Comparison of ENCODE assay signal across 7 worm cellular contexts in the genomic region with DNA sequence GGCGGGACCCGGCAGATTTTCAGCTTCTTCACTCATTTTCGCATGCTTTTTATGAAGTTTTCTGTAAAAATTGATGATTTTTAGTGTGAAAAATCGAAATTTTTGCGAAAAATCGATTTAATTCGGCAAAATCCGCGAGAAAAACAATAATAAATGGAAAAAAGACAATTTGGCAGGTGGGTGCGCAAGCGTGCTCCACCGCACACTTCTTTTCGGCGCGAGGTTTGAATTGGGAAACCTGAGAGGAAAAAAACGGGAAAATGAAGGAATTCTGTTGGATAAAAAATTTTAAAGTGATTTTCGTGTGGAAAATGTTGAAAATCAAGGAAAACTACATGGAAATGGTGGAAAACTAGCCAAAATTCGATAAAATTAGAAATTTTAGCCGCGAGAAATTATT.
TF ChIP-seq lines count a peak whose summit lies in the region.

Gene Y59C2A.2 (minus strand): TSS at position 61 of the 400 bp plus-strand sequence.

TF ChIP-seq in whole organism, L1 larva, 84 proteins besides CTCF, POLR2A, EP300 and RAD21 (continues in another document):
- peak; percentile 53 for TF ChIP-seq rnt-1 (tag; optimal IDR thresholded peaks at IDR 0.05; lab: Kevin White, UChicago)
- TF ChIP-seq efl-1 (optimal IDR thresholded peaks at IDR 0.05; lab: Kevin White, UChicago) = peak; percentile 94 to 96
- TF ChIP-seq efl-1 (GFP tag; optimal IDR thresholded peaks at IDR 0.05 in 1 of 2; lab: Kevin White, UChicago) = peak; percentile 95 to 99
- TF ChIP-seq mdl-1 (tag; optimal IDR thresholded peaks at IDR 0.05; lab: Kevin White, UChicago) = peak in 1 of 2 experiments; percentile 22
- TF ChIP-seq dpl-1 (GFP tag; optimal IDR thresholded peaks at IDR 0.05; lab: Kevin White, UChicago) = peak; percentile 88 to 94 (median 93)
- TF ChIP-seq egl-27 (tag; optimal IDR thresholded peaks at IDR 0.05; lab: Kevin White, UChicago) = no peak
- no peak for TF ChIP-seq C04F5.9 (tag; optimal IDR thresholded peaks at IDR 0.05; lab: Kevin White, UChicago)
- TF ChIP-seq elt-2 (tag; optimal IDR thresholded peaks at IDR 0.05; lab: Kevin White, UChicago) = no peak
- TF ChIP-seq nhr-12 (tag; optimal IDR thresholded peaks at IDR 0.05; lab: Kevin White, UChicago) = no peak
- TF ChIP-seq sptf-1 (tag; optimal IDR thresholded peaks at IDR 0.05; lab: Kevin White, UChicago) = no peak
- no peak for TF ChIP-seq fos-1 (tag; optimal IDR thresholded peaks at IDR 0.05; lab: Kevin White, UChicago)
- peak; percentile 62 to 78 for TF ChIP-seq lsy-2 (tag; optimal IDR thresholded peaks at IDR 0.05; lab: Kevin White, UChicago)

TF ChIP-seq in whole organism, L2 larva, 48 proteins besides CTCF, POLR2A, EP300 and RAD21 (continues in another document):
- TF ChIP-seq ztf-11 (tag; optimal IDR thresholded peaks at IDR 0.05; lab: Kevin White, UChicago) (no peak), nhr-12 (tag; optimal IDR thresholded peaks at IDR 0.05; lab: Kevin White, UChicago) (no peak), unc-55 (GFP tag; optimal IDR thresholded peaks at IDR 0.05; lab: Kevin White, UChicago) (peak; percentile 56), zag-1 (tag; optimal IDR thresholded peaks at IDR 0.05; lab: Kevin White, UChicago) (no peak), lin-39 (tag; optimal IDR thresholded peaks at IDR 0.05; lab: Kevin White, UChicago) (no peak), elt-3 (tag; optimal IDR thresholded peaks at IDR 0.05; lab: Kevin White, UChicago) (no peak), aly-2 (tag; optimal IDR thresholded peaks at IDR 0.05; lab: Kevin White, UChicago) (no peak), ztf-4 (tag; optimal IDR thresholded peaks at IDR 0.05; lab: Kevin White, UChicago) (no peak), nhr-237 (tag; optimal IDR thresholded peaks at IDR 0.05; lab: Kevin White, UChicago) (no peak), unc-62 (GFP tag; optimal IDR thresholded peaks at IDR 0.05; lab: Kevin White, UChicago) (no peak), ztf-1 (GFP tag; conservative IDR thresholded peaks at IDR 0.05; lab: Robert Waterston, UW) (no peak), gmeb-1 (tag; optimal IDR thresholded peaks at IDR 0.05; lab: Kevin White, UChicago) (peak; percentile 92), elt-1 (tag; optimal IDR thresholded peaks at IDR 0.05; lab: Kevin White, UChicago) (no peak)

TF ChIP-seq in whole organism, L3 larva, 47 proteins besides CTCF, POLR2A, EP300 and RAD21:
- no peak for TF ChIP-seq ztf-11 (tag; optimal IDR thresholded peaks at IDR 0.05; lab: Kevin White, UChicago)
- peak; percentile 41 for TF ChIP-seq lin-39 (tag; optimal IDR thresholded peaks at IDR 0.05; lab: Kevin White, UChicago)
- TF ChIP-seq nfya-1 (tag; optimal IDR thresholded peaks at IDR 0.05; lab: Kevin White, UChicago; ENCODE audit: insufficient read depth) = peak; percentile 44
- TF ChIP-seq ama-1 (optimal IDR thresholded peaks at IDR 0.05; lab: Kevin White, UChicago) = no peak
- peak; percentile 5 for TF ChIP-seq elt-2 (tag; optimal IDR thresholded peaks at IDR 0.05; lab: Kevin White, UChicago)
- TF ChIP-seq ZK546.5 (tag; optimal IDR thresholded peaks at IDR 0.05; lab: Kevin White, UChicago) = no peak
- TF ChIP-seq nhr-23 (tag; optimal IDR thresholded peaks at IDR 0.05; lab: Kevin White, UChicago) = no peak
- no peak for TF ChIP-seq ztf-4 (tag; optimal IDR thresholded peaks at IDR 0.05; lab: Kevin White, UChicago)
- TF ChIP-seq pha-4 (tag; optimal IDR thresholded peaks at IDR 0.05; lab: Kevin White, UChicago) = peak; percentile 50
- peak; percentile 67 for TF ChIP-seq lin-15B (tag; optimal IDR thresholded peaks at IDR 0.05; lab: Kevin White, UChicago)
- no peak for TF ChIP-seq nhr-237 (tag; optimal IDR thresholded peaks at IDR 0.05; lab: Kevin White, UChicago)
TF ChIP-seq in whole organism, L3 larva: peak in this region for 5.

TF ChIP-seq in whole organism, L4 larva, 104 proteins besides CTCF, POLR2A, EP300 and RAD21 (continues in another document):
- no peak for TF ChIP-seq arid-1 (GFP tag; conservative IDR thresholded peaks at IDR 0.05; lab: Robert Waterston, UW)
- no peak for TF ChIP-seq hlh-11 (tag; optimal IDR thresholded peaks at IDR 0.05; lab: Kevin White, UChicago)
- TF ChIP-seq ceh-82 (tag; optimal IDR thresholded peaks at IDR 0.05; lab: Kevin White, UChicago) = no peak
- TF ChIP-seq vab-7 (GFP tag; IDR thresholded peaks at IDR 0.05; lab: Robert Waterston, UW) = no peak
- TF ChIP-seq madf-9 (GFP tag; conservative IDR thresholded peaks at IDR 0.05; lab: Robert Waterston, UW) = no peak
- no peak for TF ChIP-seq ztf-11 (tag; optimal IDR thresholded peaks at IDR 0.05; lab: Kevin White, UChicago)
- TF ChIP-seq jun-1 (tag; optimal IDR thresholded peaks at IDR 0.05; lab: Kevin White, UChicago) = no peak
- no peak for TF ChIP-seq fos-1 (tag; optimal IDR thresholded peaks at IDR 0.05; lab: Kevin White, UChicago)
- no peak for TF ChIP-seq ctbp-1 (GFP tag; IDR thresholded peaks at IDR 0.05; lab: Robert Waterston, UW)
- no peak for TF ChIP-seq nhr-6 (tag; optimal IDR thresholded peaks at IDR 0.05; lab: Kevin White, UChicago)
- no peak for TF ChIP-seq zip-2 (tag; optimal IDR thresholded peaks at IDR 0.05; lab: Kevin White, UChicago)
- TF ChIP-seq lsy-2 (tag; optimal IDR thresholded peaks at IDR 0.05; lab: Kevin White, UChicago) = peak in 1 of 2 experiments; percentile 67
- no peak for TF ChIP-seq daf-16 (GFP tag; optimal IDR thresholded peaks at IDR 0.05; lab: Kevin White, UChicago)
- no peak for TF ChIP-seq daf-16 (tag; optimal IDR thresholded peaks at IDR 0.05; lab: Kevin White, UChicago)

TF ChIP-seq in whole organism, late embryonic, 69 proteins besides CTCF, POLR2A, EP300 and RAD21:
- TF ChIP-seq pha-2 (tag; optimal IDR thresholded peaks at IDR 0.05; lab: Kevin White, UChicago) (no peak), nhr-232 (tag; optimal IDR thresholded peaks at IDR 0.05; lab: Kevin White, UChicago) (no peak), gmeb-2 (tag; optimal IDR thresholded peaks at IDR 0.05; lab: Kevin White, UChicago) (no peak), unc-42 (tag; optimal IDR thresholded peaks at IDR 0.05; lab: Kevin White, UChicago) (peak; percentile 0)

TF ChIP-seq in whole organism, mixed stage, embryonic, 35 proteins besides CTCF, POLR2A, EP300 and RAD21:
- peak; percentile 85 for TF ChIP-seq mep-1 (tag; optimal IDR thresholded peaks at IDR 0.05; lab: Kevin White, UChicago)
- peak; percentile 34 for TF ChIP-seq lin-13 (tag; optimal IDR thresholded peaks at IDR 0.05; lab: Kevin White, UChicago)
- TF ChIP-seq ceh-39 (tag; optimal IDR thresholded peaks at IDR 0.05; lab: Kevin White, UChicago) = no peak
- TF ChIP-seq lsy-2 (tag; optimal IDR thresholded peaks at IDR 0.05; lab: Kevin White, UChicago) = peak; percentile 34
- no peak for TF ChIP-seq elt-3 (tag; optimal IDR thresholded peaks at IDR 0.05; lab: Kevin White, UChicago)
- peak; percentile 34 for TF ChIP-seq nhr-237 (tag; optimal IDR thresholded peaks at IDR 0.05; lab: Kevin White, UChicago)
- peak; percentile 14 for TF ChIP-seq ceh-83 (GFP tag; optimal IDR thresholded peaks at IDR 0.05; lab: Kevin White, UChicago)
- no peak for TF ChIP-seq lin-32 (GFP tag; optimal IDR thresholded peaks at IDR 0.05; lab: Kevin White, UChicago)
- TF ChIP-seq hlh-1 (tag; optimal IDR thresholded peaks at IDR 0.05; lab: Kevin White, UChicago) = peak; percentile 17
- no peak for TF ChIP-seq nhr-28 (tag; optimal IDR thresholded peaks at IDR 0.05; lab: Kevin White, UChicago)

TF ChIP-seq in whole organism, young adult, 124 proteins besides CTCF, POLR2A, EP300 and RAD21:
- TF ChIP-seq ceh-40 (GFP tag; IDR thresholded peaks at IDR 0.05; lab: Robert Waterston, UW) (no peak), snpc-3.4 (tag; optimal IDR thresholded peaks at IDR 0.05; lab: Kevin White, UChicago) (no peak), lin-54 (GFP tag; optimal IDR thresholded peaks at IDR 0.05; lab: Kevin White, UChicago) (peak; percentile 87), lin-35 (GFP tag; optimal IDR thresholded peaks at IDR 0.05; lab: Kevin White, UChicago) (peak in 1 of 3 experiments; percentile 70), him-1 (tag; optimal IDR thresholded peaks at IDR 0.05; lab: Kevin White, UChicago) (no peak), aptf-3 (GFP tag; IDR thresholded peaks at IDR 0.05; lab: Robert Waterston, UW) (no peak), sdz-38 (tag; optimal IDR thresholded peaks at IDR 0.05; lab: Kevin White, UChicago) (no peak), nhr-27 (tag; optimal IDR thresholded peaks at IDR 0.05; lab: Kevin White, UChicago) (no peak), F57C9.4 (tag; optimal IDR thresholded peaks at IDR 0.05; lab: Kevin White, UChicago) (no peak), tbp1 (GFP tag; optimal IDR thresholded peaks at IDR 0.05; lab: Kevin White, UChicago) (no peak), Y53F4B.3 (GFP tag; IDR thresholded peaks at IDR 0.05; lab: Robert Waterston, UW) (no peak), B0261.1 (tag; optimal IDR thresholded peaks at IDR 0.05; lab: Kevin White, UChicago) (no peak), madf-8 (GFP tag; conservative IDR thresholded peaks at IDR 0.05; lab: Robert Waterston, UW) (no peak), Y79H2A.3 (GFP tag; conservative IDR thresholded peaks at IDR 0.05; lab: Robert Waterston, UW) (no peak), D2030.7 (GFP tag; IDR thresholded peaks at IDR 0.05; lab: Robert Waterston, UW) (peak; percentile 16; the same call in 1 of the 2 replicates), lsy-27 (tag; optimal IDR thresholded peaks at IDR 0.05; lab: Kevin White, UChicago; ENCODE audit: borderline replicate concordance, insufficient read depth) (no peak), B0019.2 (GFP tag; conservative IDR thresholded peaks at IDR 0.05; lab: Robert Waterston, UW) (no peak), F23B12.7 (tag; optimal IDR thresholded peaks at IDR 0.05; lab: Kevin White, UChicago; ENCODE audit: insufficient read depth) (peak; percentile 45), mcd-1 (GFP tag; IDR thresholded peaks at IDR 0.05; lab: Robert Waterston, UW) (peak; percentile 87), T07F8.4 (tag; optimal IDR thresholded peaks at IDR 0.05; lab: Kevin White, UChicago) (no peak), gei-17 (GFP tag; optimal IDR thresholded peaks at IDR 0.05; lab: Kevin White, UChicago) (no peak), attf-5 (GFP tag; optimal IDR thresholded peaks at IDR 0.05; lab: Kevin White, UChicago) (no peak), efl-1 (GFP tag; optimal IDR thresholded peaks at IDR 0.05; lab: Kevin White, UChicago) (peak; percentile 68), dpl-1 (GFP tag; optimal IDR thresholded peaks at IDR 0.05; lab: Kevin White, UChicago) (peak; percentile 43), Y56A3A.18 (GFP tag; IDR thresholded peaks at IDR 0.05; lab: Robert Waterston, UW) (no peak), K11D2.4 (GFP tag; IDR thresholded peaks at IDR 0.05; lab: Robert Waterston, UW) (no peak), aptf-2 (GFP tag; conservative IDR thresholded peaks at IDR 0.05; lab: Robert Waterston, UW) (no peak)
